Worm (Caenorhabditis elegans) whole organism, L1 larva: ENCODE results near the gene trcs-1.

Experiments
- C04F5.9 ChIP-seq: sonication (generic microtip); optimal IDR thresholded peaks from 2 replicates; lab custom pipeline; 2016; ENCODE audit warnings: missing genetic modification characterization, missing compliant biosample characterization
- C16A3.4 ChIP-seq: fragments of 150-350 bp; optimal IDR thresholded peaks from 2 replicates; lab custom pipeline; 2014; ENCODE audit warnings: missing biosample characterization, missing genetic modification characterization
- alr-1 ChIP-seq: fragments of 200-800 bp; sonication (Bioruptor generic); optimal IDR thresholded peaks from 2 replicates; lab custom pipeline; 2018; ENCODE audit warnings: borderline replicate concordance, mild to moderate bottlenecking, missing genetic modification characterization, missing compliant biosample characterization
- blmp-1 ChIP-seq: fragments of 150-350 bp; optimal IDR thresholded peaks from 2 replicates; lab custom pipeline; 2014; ENCODE audit warnings: missing biosample characterization, missing genetic modification characterization
- ceh-82 ChIP-seq, 3 experiments: fragments of 150-350 bp in 1 of 3; sonication (generic microtip) in 2 of 3; optimal IDR thresholded peaks; 2 replicates each; lab custom pipeline; 2014 to 2017; ENCODE audit warnings: missing biosample characterization in 3 of 3, missing genetic modification characterization in 3 of 3
- ceh-88 ChIP-seq: fragments of 200-800 bp; sonication (Bioruptor generic); IDR thresholded peaks from 2 replicates; pipeline ENCODE4 v1.3.6; 2022; ENCODE audit warnings: missing genetic modification characterization, missing compliant biosample characterization
- ceh-90 ChIP-seq: sonication (generic microtip); optimal IDR thresholded peaks from 2 replicates; lab custom pipeline; 2016; ENCODE audit warnings: missing genetic modification characterization, missing compliant biosample characterization
- efl-1 ChIP-seq, 4 experiments: fragments of 150-350 bp; optimal IDR thresholded peaks in 3 of 4; peaks in 1 of 4; 1 replicate in 1 of 4; 2 replicates in 3 of 4; lab custom pipeline; 2014; ENCODE audit warnings: missing biosample characterization in 2 of 4, missing genetic modification characterization in 2 of 4, missing genetic modification reagents in 2 of 4
- egl-27 ChIP-seq, 2 experiments: fragments of 150-350 bp in 1 of 2; sonication (generic microtip); optimal IDR thresholded peaks; 3 replicates each; lab custom pipeline; 2017 to 2018; ENCODE audit warnings: missing biosample characterization in 2 of 2, missing genetic modification characterization in 2 of 2, missing genetic modification reagents in 2 of 2
- elt-2 ChIP-seq: sonication (generic microtip); optimal IDR thresholded peaks from 2 replicates; lab custom pipeline; 2016; ENCODE audit warnings: missing genetic modification characterization, mild to moderate bottlenecking, inconsistent platforms, missing compliant biosample characterization, missing genetic modification reagents
- fkh-10 ChIP-seq: sonication (generic microtip); optimal IDR thresholded peaks from 2 replicates; lab custom pipeline; 2017; ENCODE audit warnings: missing biosample characterization, missing genetic modification reagents, missing genetic modification characterization
- fkh-8 ChIP-seq: sonication (generic microtip); optimal IDR thresholded peaks from 2 replicates; lab custom pipeline; 2016; ENCODE audit warnings: mild to moderate bottlenecking, missing genetic modification characterization, missing compliant biosample characterization
- fos-1 ChIP-seq: fragments of 150-350 bp; optimal IDR thresholded peaks from 2 replicates; lab custom pipeline; 2014; ENCODE audit warnings: missing biosample characterization, missing genetic modification characterization
- grh-1 ChIP-seq: fragments of 200-800 bp; sonication (Bioruptor generic); IDR thresholded peaks from 2 replicates; pipeline ENCODE4 v1.3.6; 2022; ENCODE audit warnings: missing genetic modification reagents, missing genetic modification characterization, missing compliant biosample characterization
- hlh-17 ChIP-seq: fragments of 200-800 bp; sonication (Bioruptor generic); optimal IDR thresholded peaks from 2 replicates; lab custom pipeline; 2018; ENCODE audit warnings: missing genetic modification characterization, mild to moderate bottlenecking, missing compliant biosample characterization, moderate library complexity, borderline replicate concordance
- hlh-4 ChIP-seq: sonication (generic microtip); optimal IDR thresholded peaks from 2 replicates; lab custom pipeline; 2016; ENCODE audit warnings: mild to moderate bottlenecking, missing genetic modification characterization, missing compliant biosample characterization
- jun-1 ChIP-seq: fragments of 150-350 bp; optimal IDR thresholded peaks from 2 replicates; lab custom pipeline; 2014; ENCODE audit warnings: missing biosample characterization, missing genetic modification reagents, missing genetic modification characterization
- lsy-2 ChIP-seq, 2 experiments: fragments of 150-350 bp; optimal IDR thresholded peaks; 2 replicates each; lab custom pipeline; 2014; ENCODE audit warnings: missing biosample characterization in 2 of 2, missing genetic modification characterization in 2 of 2
- mab-9 ChIP-seq: fragments of 200-800 bp; sonication (Bioruptor generic); IDR thresholded peaks from 2 replicates; pipeline ENCODE4 v1.3.6; 2022; ENCODE audit warnings: missing genetic modification reagents, missing genetic modification characterization, missing compliant biosample characterization
- nhr-237 ChIP-seq: fragments of 150-350 bp; optimal IDR thresholded peaks from 2 replicates; lab custom pipeline; 2014; ENCODE audit warnings: missing biosample characterization, missing genetic modification characterization
- nhr-76 ChIP-seq: sonication (generic microtip); optimal IDR thresholded peaks from 2 replicates; lab custom pipeline; 2017; ENCODE audit warnings: missing biosample characterization, missing genetic modification characterization
- nhr-77 ChIP-seq: fragments of 150-350 bp; optimal IDR thresholded peaks from 2 replicates; lab custom pipeline; 2014; ENCODE audit warnings: missing biosample characterization, missing genetic modification characterization
- nhr-85 ChIP-seq: sonication (generic microtip); peaks from one replicate; lab custom pipeline; 2016; ENCODE audit warnings: missing genetic modification characterization, inconsistent platforms, missing compliant biosample characterization
- nhr-90 ChIP-seq: sonication (generic microtip); optimal IDR thresholded peaks from 2 replicates; lab custom pipeline; 2016; ENCODE audit warnings: mild to moderate bottlenecking, missing genetic modification characterization, missing compliant biosample characterization; ENCODE audit not compliant: poor library complexity
- sup-37 ChIP-seq: fragments of 200-800 bp; sonication (Bioruptor generic); optimal IDR thresholded peaks from 2 replicates; lab custom pipeline; 2018; ENCODE audit warnings: mild to moderate bottlenecking, missing genetic modification characterization, missing compliant biosample characterization
- swsn-7 ChIP-seq: sonication (generic microtip); optimal IDR thresholded peaks from 2 replicates; lab custom pipeline; 2016; ENCODE audit warnings: missing genetic modification characterization, missing compliant biosample characterization
- tbx-2 ChIP-seq: sonication (generic microtip); optimal IDR thresholded peaks from 2 replicates; lab custom pipeline; 2016; ENCODE audit warnings: missing genetic modification characterization, missing compliant biosample characterization
- unc-130 ChIP-seq: fragments of 150-350 bp; optimal IDR thresholded peaks from 2 replicates; lab custom pipeline; 2017; ENCODE audit warnings: missing biosample characterization, missing genetic modification characterization, inconsistent platforms
- unc-30 ChIP-seq: sonication (generic microtip); optimal IDR thresholded peaks from 2 replicates; lab custom pipeline; 2017; ENCODE audit warnings: missing biosample characterization, missing genetic modification characterization
- unc-62 ChIP-seq: fragments of 150-350 bp; optimal IDR thresholded peaks from 2 replicates; lab custom pipeline; 2014; ENCODE audit warnings: missing biosample characterization, missing genetic modification reagents, missing genetic modification characterization
- unc-86 ChIP-seq: sonication (generic microtip); optimal IDR thresholded peaks from 2 replicates; lab custom pipeline; 2016; ENCODE audit warnings: missing genetic modification characterization, missing compliant biosample characterization
- zag-1 ChIP-seq: fragments of 150-350 bp; optimal IDR thresholded peaks from 2 replicates; lab custom pipeline; 2014; ENCODE audit warnings: missing biosample characterization, missing genetic modification characterization
- ztf-11 ChIP-seq, 2 experiments: sonication (generic microtip); optimal IDR thresholded peaks; 2 replicates each; lab custom pipeline; 2016 to 2017; ENCODE audit warnings: missing genetic modification characterization in 2 of 2, missing biosample characterization in 1 of 2, missing compliant biosample characterization in 1 of 2
- ztf-4 ChIP-seq: fragments of 150-350 bp; optimal IDR thresholded peaks from 2 replicates; lab custom pipeline; 2014; ENCODE audit warnings: missing biosample characterization, missing genetic modification characterization

trcs-1 gene

ce11 chrIV:9614060-9614459 is 25.4 kb upstream of the trcs-1 start:
- peak; percentile 3 for TF ChIP-seq blmp-1 (tag; lab: Kevin White, UChicago)
- no peak for TF ChIP-seq fkh-8 (tag; lab: Kevin White, UChicago)
- TF ChIP-seq fkh-10 (GFP tag; lab: Kevin White, UChicago), result no peak
- TF ChIP-seq, all 84 proteins: peak for 1

ce11 chrIV:9613072-9613590 is 24.5 kb upstream of the trcs-1 start:
- TF ChIP-seq zag-1 (tag; lab: Kevin White, UChicago) (no peak), ztf-4 (tag; lab: Kevin White, UChicago) (no peak), nhr-90 (no peak), efl-1 (optimal IDR thresholded peaks at IDR 0.05; lab: Kevin White, UChicago) (no peak), efl-1 (GFP tag; optimal IDR thresholded peaks at IDR 0.05 in 1 of 2; lab: Kevin White, UChicago) (peak in 1 of 2 experiments; percentile 49)

ce11 chrIV:9610923-9611322 is 22.3 kb upstream of the trcs-1 start:
- TF ChIP-seq jun-1 (tag; lab: Kevin White, UChicago) (no peak), unc-30 (tag; lab: Kevin White, UChicago) (no peak), fos-1 (tag; lab: Kevin White, UChicago) (no peak), lsy-2 (tag; optimal IDR thresholded peaks at IDR 0.05; lab: Kevin White, UChicago) (no peak), unc-130 (tag; lab: Kevin White, UChicago) (no peak), unc-86 (no peak), hlh-4 (tag; lab: Kevin White, UChicago) (no peak), mab-9 (GFP tag; lab: Robert Waterston, UW) (no peak), zag-1 (tag; lab: Kevin White, UChicago) (no peak), nhr-76 (tag; lab: Kevin White, UChicago) (no peak), alr-1 (tag; lab: Kevin White, UChicago) (no peak), blmp-1 (tag; lab: Kevin White, UChicago) (no peak), egl-27 (tag; optimal IDR thresholded peaks at IDR 0.05; lab: Kevin White, UChicago) (no peak), nhr-237 (tag; lab: Kevin White, UChicago) (no peak), ceh-88 (no peak), swsn-7 (tag; lab: Kevin White, UChicago) (no peak), ceh-90 (tag; lab: Kevin White, UChicago) (no peak), ceh-82 (tag; optimal IDR thresholded peaks at IDR 0.05; lab: Kevin White, UChicago) (no peak), C16A3.4 (tag; lab: Kevin White, UChicago) (no peak), elt-2 (tag; lab: Kevin White, UChicago) (no peak)

- TF ChIP-seq sup-37 (GFP tag; lab: Kevin White, UChicago) (no peak), blmp-1 (tag; lab: Kevin White, UChicago) (peak; percentile 45), nhr-85 (tag; lab: Kevin White, UChicago) (peak; percentile 62)
Observed at ce11 chrIV:9609095-9609494, 20.5 kb upstream of the trcs-1 start.

- no peak for TF ChIP-seq tbx-2 (tag; lab: Kevin White, UChicago)
- no peak for TF ChIP-seq unc-62 (GFP tag; lab: Kevin White, UChicago)
- no peak for TF ChIP-seq ztf-11 (tag; optimal IDR thresholded peaks at IDR 0.05; lab: Kevin White, UChicago)
- TF ChIP-seq hlh-17, result no peak
- TF ChIP-seq grh-1 (GFP tag; lab: Robert Waterston, UW), result no peak
- no peak for TF ChIP-seq ceh-90 (tag; lab: Kevin White, UChicago)
- TF ChIP-seq C04F5.9 (tag; lab: Kevin White, UChicago), result no peak
- TF ChIP-seq nhr-77 (tag; lab: Kevin White, UChicago), result no peak
Observed at ce11 chrIV:9607945-9608344, 19.3 kb upstream of the trcs-1 start.
